Fruit fly (Drosophila melanogaster) whole organism, embryonic: Measurements from ENCODE around the gene CG14327.

Experiments used
- Awh ChIP-seq: fragments of 200-800 bp; sonication (Bioruptor generic); IDR thresholded peaks from 2 replicates; pipeline ENCODE4, ENCODE4 v1.3.6; 2022; ENCODE audit warnings: missing biosample characterization, missing genetic modification characterization
- CG10267 ChIP-seq: fragments of 200-800 bp; sonication (Bioruptor generic); optimal IDR thresholded peaks from 2 replicates; lab custom pipeline; 2018; ENCODE audit warnings: missing biosample characterization, mild to moderate bottlenecking, missing genetic modification characterization, moderate library complexity
- CG10979 ChIP-seq: fragments of 200-800 bp; sonication (Bioruptor generic); optimal IDR thresholded peaks from 2 replicates; lab custom pipeline; 2018; ENCODE audit warnings: missing biosample characterization, mild to moderate bottlenecking, missing genetic modification characterization, moderate library complexity
- CG11504 ChIP-seq: fragments of 200-800 bp; sonication (Bioruptor generic); optimal IDR thresholded peaks from 3 replicates; lab custom pipeline; 2019; ENCODE audit warnings: missing biosample characterization, mild to moderate bottlenecking, missing genetic modification characterization, moderate library complexity
- CG12391 ChIP-seq: fragments of 200-800 bp; sonication (Bioruptor generic); optimal IDR thresholded peaks from 3 replicates; lab custom pipeline; 2018; ENCODE audit warnings: missing biosample characterization, mild to moderate bottlenecking, missing genetic modification characterization, moderate library complexity
- CG13424 ChIP-seq: fragments of 200-800 bp; sonication (Bioruptor generic); optimal IDR thresholded peaks from 2 replicates; lab custom pipeline; 2019; ENCODE audit warnings: missing biosample characterization, mild to moderate bottlenecking, missing genetic modification characterization, moderate library complexity
- CG14710 ChIP-seq: fragments of 200-800 bp; sonication (Bioruptor generic); optimal IDR thresholded peaks from 3 replicates; lab custom pipeline; 2019; ENCODE audit warnings: missing biosample characterization, mild to moderate bottlenecking, missing genetic modification characterization, moderate library complexity
- CG15696 ChIP-seq: fragments of 200-800 bp; sonication (Bioruptor generic); optimal IDR thresholded peaks from 2 replicates; lab custom pipeline; 2019; ENCODE audit warnings: missing biosample characterization, mild to moderate bottlenecking, missing genetic modification characterization, moderate library complexity
- CG17829 ChIP-seq: fragments of 200-800 bp; optimal IDR thresholded peaks from 2 replicates; lab custom pipeline; 2019; ENCODE audit warnings: missing biosample characterization, mild to moderate bottlenecking, missing genetic modification characterization, moderate library complexity
- CG18262 ChIP-seq: fragments of 200-800 bp; optimal IDR thresholded peaks from 3 replicates; lab custom pipeline; 2019; ENCODE audit warnings: missing biosample characterization, mild to moderate bottlenecking, missing genetic modification characterization, moderate library complexity
- CG2712 ChIP-seq: fragments of 200-800 bp; optimal IDR thresholded peaks from 3 replicates; lab custom pipeline; 2019; ENCODE audit warnings: missing biosample characterization, mild to moderate bottlenecking, missing genetic modification characterization, moderate library complexity
- CG31441 ChIP-seq: fragments of 200-800 bp; sonication (Bioruptor generic); IDR thresholded peaks from 2 replicates; pipeline ENCODE4 v1.3.6; 2022; ENCODE audit warnings: missing biosample characterization, missing genetic modification characterization
- CG3407 ChIP-seq: fragments of 200-800 bp; sonication (Bioruptor generic); optimal IDR thresholded peaks from 2 replicates; lab custom pipeline; 2018; ENCODE audit warnings: missing biosample characterization, mild to moderate bottlenecking, missing genetic modification characterization
- CG3995 ChIP-seq: fragments of 200-800 bp; sonication (Bioruptor generic); optimal IDR thresholded peaks from 3 replicates; lab custom pipeline; 2016; ENCODE audit warnings: missing biosample characterization, missing genetic modification characterization
- CG4360 ChIP-seq: fragments of 200-800 bp; sonication (Bioruptor generic); IDR thresholded peaks from 2 replicates; pipeline ENCODE4 v1.3.6; 2022; ENCODE audit warnings: missing biosample characterization, missing genetic modification characterization
- CG4617 ChIP-seq: fragments of 200-800 bp; sonication (Bioruptor generic); optimal IDR thresholded peaks from 3 replicates; lab custom pipeline; 2016; ENCODE audit warnings: missing biosample characterization, missing genetic modification characterization, borderline replicate concordance
- CG7839 ChIP-seq: fragments of 200-800 bp; sonication (Bioruptor generic); optimal IDR thresholded peaks from 3 replicates; lab custom pipeline; 2018; ENCODE audit warnings: missing biosample characterization, mild to moderate bottlenecking, missing genetic modification characterization, moderate library complexity
- CG8924 ChIP-seq: fragments of 200-800 bp; optimal IDR thresholded peaks from 3 replicates; lab custom pipeline; 2019; ENCODE audit warnings: missing biosample characterization, mild to moderate bottlenecking, missing genetic modification characterization, moderate library complexity
- CG9609 ChIP-seq: fragments of 200-800 bp; sonication (Bioruptor generic); optimal IDR thresholded peaks from 3 replicates; lab custom pipeline; 2016; ENCODE audit warnings: missing biosample characterization, missing genetic modification characterization
- CG9727 ChIP-seq: fragments of 200-800 bp; sonication (Bioruptor generic); optimal IDR thresholded peaks from 3 replicates; lab custom pipeline; 2017; ENCODE audit warnings: missing biosample characterization, mild to moderate bottlenecking, missing genetic modification characterization
- CG9932 ChIP-seq: fragments of 200-800 bp; sonication (Bioruptor generic); IDR thresholded peaks from 2 replicates; pipeline ENCODE4 v1.3.6; 2022; ENCODE audit warnings: missing biosample characterization, missing genetic modification characterization
- CTCF ChIP-seq: fragments of 200-800 bp; sonication (Bioruptor generic); optimal IDR thresholded peaks from 2 replicates; lab custom pipeline; 2017; ENCODE audit warnings: missing biosample characterization, mild to moderate bottlenecking, missing genetic modification characterization, moderate library complexity
- CoRest ChIP-seq: fragments of 200-800 bp; sonication (Bioruptor generic); optimal IDR thresholded peaks from 3 replicates; lab custom pipeline; 2018; ENCODE audit warnings: missing biosample characterization, mild to moderate bottlenecking, missing genetic modification characterization, moderate library complexity
- Dbx ChIP-seq: fragments of 200-800 bp; sonication (Bioruptor generic); IDR thresholded peaks from 3 replicates; pipeline ENCODE4 v1.3.6; 2022; ENCODE audit warnings: missing biosample characterization, missing genetic modification characterization
- Sox102F ChIP-seq: fragments of 200-800 bp; sonication (Bioruptor generic); optimal IDR thresholded peaks from 2 replicates; lab custom pipeline; 2018; ENCODE audit warnings: missing biosample characterization, mild to moderate bottlenecking, missing genetic modification characterization, moderate library complexity
- ara ChIP-seq: fragments of 200-800 bp; sonication (Bioruptor generic); IDR thresholded peaks from 2 replicates; pipeline ENCODE4 v1.3.6; 2022; ENCODE audit warnings: missing biosample characterization, missing genetic modification characterization
- chm ChIP-seq: fragments of 200-800 bp; sonication (Bioruptor generic); IDR thresholded peaks from 2 replicates; pipeline ENCODE4 v1.3.6; 2022; ENCODE audit warnings: missing biosample characterization, missing genetic modification characterization
- dmrt11E ChIP-seq: fragments of 200-800 bp; sonication (Bioruptor generic); optimal IDR thresholded peaks from 3 replicates; lab custom pipeline; 2018; ENCODE audit warnings: missing biosample characterization, mild to moderate bottlenecking, missing genetic modification characterization, moderate library complexity
- dmrt99B ChIP-seq: fragments of 200-800 bp; sonication (Bioruptor generic); optimal IDR thresholded peaks from 2 replicates; lab custom pipeline; 2018; ENCODE audit warnings: missing biosample characterization, mild to moderate bottlenecking, missing genetic modification characterization, moderate library complexity
- gem ChIP-seq: fragments of 200-800 bp; sonication (Bioruptor generic); optimal IDR thresholded peaks from 2 replicates; lab custom pipeline; 2019; ENCODE audit warnings: missing biosample characterization, mild to moderate bottlenecking, missing genetic modification characterization, moderate library complexity
- hb ChIP-seq: fragments of 200-800 bp; sonication (Bioruptor generic); IDR thresholded peaks from 3 replicates; pipeline ENCODE4 v1.3.6; 2022; ENCODE audit warnings: missing biosample characterization, missing genetic modification characterization; ENCODE audit not compliant: partially characterized antibody
- lola ChIP-seq, 3 experiments: fragments of >200 bp in 2 of 3; fragments of 200-800 bp in 1 of 3; sonication (Bioruptor generic) in 1 of 3; optimal IDR thresholded peaks; 2 replicates each; lab custom pipeline; 2017 to 2019; ENCODE audit warnings: missing biosample characterization in 3 of 3, missing genetic modification characterization in 3 of 3, mild to moderate bottlenecking in 1 of 3, moderate library complexity in 1 of 3
- nmo ChIP-seq: fragments of 200-800 bp; sonication (Bioruptor generic); optimal IDR thresholded peaks from 2 replicates; lab custom pipeline; 2018; ENCODE audit warnings: missing biosample characterization, mild to moderate bottlenecking, missing genetic modification characterization, moderate library complexity
- peb ChIP-seq: fragments of 200-800 bp; sonication (Bioruptor generic); IDR thresholded peaks from 2 replicates; pipeline ENCODE4 v1.3.6; 2022; ENCODE audit warnings: missing biosample characterization, missing genetic modification characterization
- pho ChIP-seq: fragments of 200-800 bp; sonication (Bioruptor generic); optimal IDR thresholded peaks from 2 replicates; lab custom pipeline; 2016; ENCODE audit warnings: missing biosample characterization, missing genetic modification characterization
- phol ChIP-seq: fragments of 200-800 bp; sonication (Bioruptor generic); optimal IDR thresholded peaks from 3 replicates; lab custom pipeline; 2018; ENCODE audit warnings: missing biosample characterization, mild to moderate bottlenecking, missing genetic modification characterization, moderate library complexity
- pros ChIP-seq: fragments of 200-800 bp; sonication (Bioruptor generic); optimal IDR thresholded peaks from 3 replicates; lab custom pipeline; 2019; ENCODE audit warnings: missing biosample characterization, mild to moderate bottlenecking, missing genetic modification characterization, moderate library complexity
- sens ChIP-seq: fragments of 200-800 bp; sonication (Bioruptor generic); peaks from one replicate; lab custom pipeline; 2016; ENCODE audit warnings: missing biosample characterization, missing genetic modification characterization
- sisA ChIP-seq: fragments of 200-800 bp; sonication (Bioruptor generic); IDR thresholded peaks from 2 replicates; pipeline ENCODE4 v1.3.6; 2022; ENCODE audit warnings: missing biosample characterization, missing genetic modification characterization
- tap ChIP-seq: fragments of 200-800 bp; optimal IDR thresholded peaks from 3 replicates; lab custom pipeline; 2019; ENCODE audit warnings: missing biosample characterization, mild to moderate bottlenecking, missing genetic modification characterization, moderate library complexity
- tgo ChIP-seq: fragments of 200-800 bp; sonication (Bioruptor generic); IDR thresholded peaks from 3 replicates; pipeline ENCODE4 v1.3.6; 2022; ENCODE audit warnings: missing biosample characterization, missing genetic modification characterization

The CG14327 gene

DNA sequence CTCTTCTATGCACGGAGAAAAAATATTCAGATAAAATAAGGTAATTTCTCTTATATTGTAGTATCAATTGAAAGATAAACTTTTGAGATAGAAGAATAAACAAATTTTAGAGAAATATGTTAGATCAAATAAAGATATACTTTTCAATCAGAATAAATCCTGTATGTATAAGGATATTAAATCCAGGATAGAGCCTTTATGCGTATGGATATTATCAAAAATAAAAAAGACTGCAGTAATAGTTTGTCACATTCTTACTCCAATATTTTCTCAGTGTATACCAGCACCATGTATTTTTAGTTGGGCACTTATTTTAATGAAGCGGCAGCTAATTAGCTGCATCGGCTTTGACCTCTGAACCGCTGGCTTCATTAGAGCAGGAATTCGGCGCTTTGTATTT, 21.7 kb upstream of the CG14327 start:
- TF ChIP-seq CG8924: peak; percentile 7
- TF ChIP-seq ara: no peak
- TF ChIP-seq Awh (GFP tag; lab: Robert Waterston, UW): peak; percentile 58; the same call in 1 of the 2 replicates
- no peak for TF ChIP-seq Dbx (GFP tag; lab: Robert Waterston, UW)
- 0 out of 2 replicates have a peak, but pooled peaks have one; percentile 13 for TF ChIP-seq CG31441 (GFP tag; lab: Robert Waterston, UW)
- TF ChIP-seq CTCF (GFP tag; lab: Kevin White, UChicago): no peak
- peak; percentile 40 for TF ChIP-seq CG10979 (tag; lab: Kevin White, UChicago)
- TF ChIP-seq CG7839 (tag; lab: Kevin White, UChicago): peak; percentile 31
- TF ChIP-seq CG11504 (tag; lab: Kevin White, UChicago): peak; percentile 54
- peak; percentile 16 for TF ChIP-seq CG9727 (GFP tag; lab: Kevin White, UChicago)
- peak; percentile 22 for TF ChIP-seq CG12391
- TF ChIP-seq chm (GFP tag; lab: Robert Waterston, UW): no peak
- no peak for TF ChIP-seq CG3407 (GFP tag; lab: Kevin White, UChicago)
- peak; percentile 10 for TF ChIP-seq CoRest (tag; lab: Kevin White, UChicago)
- peak in 1 of 3 experiments; percentile 16 for TF ChIP-seq lola (GFP tag; optimal IDR thresholded peaks at IDR 0.05; lab: Kevin White, UChicago)
- peak; percentile 9 for TF ChIP-seq CG10267 (tag; lab: Kevin White, UChicago)
- TF ChIP-seq CG14710 (tag; lab: Kevin White, UChicago): peak; percentile 16
- TF ChIP-seq CG17829 (tag; lab: Kevin White, UChicago): peak; percentile 12
- peak; percentile 49 for TF ChIP-seq CG2712
- no peak for TF ChIP-seq CG3995 (GFP tag; lab: Kevin White, UChicago)
- TF ChIP-seq hb (GFP tag; lab: Robert Waterston, UW): no peak
- TF ChIP-seq sens: peak; percentile 77
- TF ChIP-seq CG18262: peak; percentile 41
- TF ChIP-seq CG15696 (tag; lab: Kevin White, UChicago): peak; percentile 4
- TF ChIP-seq CG4617: no peak
- peak; percentile 48 for TF ChIP-seq phol (tag; lab: Kevin White, UChicago)
- TF ChIP-seq dmrt11E (tag; lab: Kevin White, UChicago): peak; percentile 42
- TF ChIP-seq sisA (GFP tag; lab: Robert Waterston, UW): 0 out of 2 replicates have a peak, but pooled peaks have one; percentile 19
- TF ChIP-seq nmo (GFP tag; lab: Kevin White, UChicago): peak; percentile 31
- TF ChIP-seq Sox102F (GFP tag; lab: Kevin White, UChicago): peak; percentile 8
- peak; percentile 11 for TF ChIP-seq CG13424
- peak; percentile 5 for TF ChIP-seq dmrt99B (tag; lab: Kevin White, UChicago)
- TF ChIP-seq CG9932 (GFP tag; lab: Robert Waterston, UW): no peak
- no peak for TF ChIP-seq tgo (GFP tag; lab: Robert Waterston, UW)
- peak; percentile 49 for TF ChIP-seq gem (tag; lab: Kevin White, UChicago)
- TF ChIP-seq peb: no peak

DNA sequence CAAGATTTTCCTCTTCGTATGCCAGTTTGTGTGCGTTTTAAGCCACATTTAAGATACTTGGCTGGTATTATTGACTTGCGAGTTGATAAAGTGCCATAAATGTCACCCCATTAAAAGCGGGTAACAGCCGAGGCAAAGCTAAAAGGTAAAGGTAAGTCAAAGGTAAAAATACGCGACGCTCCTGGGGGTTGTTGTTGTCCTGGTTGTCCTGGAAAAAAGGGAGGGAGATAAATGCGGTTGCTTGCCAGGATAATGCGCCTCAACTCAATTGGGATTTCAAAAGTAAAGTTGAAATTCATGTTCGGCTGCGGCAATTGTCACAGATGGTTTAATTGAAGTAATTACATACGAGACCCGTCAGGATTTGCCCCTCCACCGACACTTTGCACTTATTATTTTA, 20.0 kb upstream of the CG14327 start:
- TF ChIP-seq pros (GFP tag; lab: Kevin White, UChicago) (peak; percentile 67), tap (tag; lab: Kevin White, UChicago) (peak; percentile 14), CG4360 (GFP tag; lab: Robert Waterston, UW) (peak; percentile 63; the same call in 1 of the 2 replicates), pho (no peak), CG9609 (GFP tag; lab: Kevin White, UChicago) (no peak)
